Worm (Caenorhabditis elegans): Measurements from ENCODE around the gene pigw-1.
"Not testable (repeated sequence)": the region's sequence is repeated elsewhere in the genome, so short reads cannot be mapped to it uniquely, and the experiment has no call there.

ce11 chrII:2839004-2839403 lies 45.7 kb downstream of the pigw-1 start, which contains the start of gene Y110A2AL.4:
- not testable (repeated sequence) for TF ChIP-seq cog-1 (tag; optimal IDR thresholded peaks at IDR 0.05); med-1 (GFP tag; optimal IDR thresholded peaks at IDR 0.05; ENCODE audit: insufficient read depth)

Data from whole organism, midembryonic.